Worm (Caenorhabditis elegans) whole organism, midembryonic: ENCODE measurements around the gene ciao-2B.

ENCODE experiments used
- T22C8.4 ChIP-seq: fragments of 200-800 bp; sonication (Bioruptor generic); IDR thresholded peaks from 2 replicates; pipeline ENCODE4 v1.3.6; 2022; ENCODE audit warnings: missing genetic modification characterization, missing compliant biosample characterization
- cog-1 ChIP-seq: sonication (generic microtip); optimal IDR thresholded peaks from 2 replicates; lab custom pipeline; 2016; ENCODE audit warnings: missing genetic modification characterization, missing compliant biosample characterization
- flt-1 ChIP-seq: fragments of 200-800 bp; sonication (Bioruptor generic); IDR thresholded peaks from 2 replicates; pipeline ENCODE4 v1.3.6; 2022; ENCODE audit warnings: missing genetic modification characterization, missing compliant biosample characterization
- klf-2 ChIP-seq: fragments of 200-800 bp; sonication (Bioruptor generic); conservative IDR thresholded peaks from 2 replicates; pipeline ENCODE4 v1.3.6; 2022; ENCODE audit warnings: missing genetic modification reagents, missing genetic modification characterization, missing compliant biosample characterization
- med-1 ChIP-seq: sonication (generic microtip); optimal IDR thresholded peaks from 2 replicates; lab custom pipeline; 2017; ENCODE audit warnings: missing genetic modification characterization, mild to moderate bottlenecking, missing compliant biosample characterization, antibody characterized with exemption, missing genetic modification reagents; ENCODE audit not compliant: insufficient read depth
- ref-1 ChIP-seq: fragments of 200-800 bp; sonication (Bioruptor generic); conservative IDR thresholded peaks from 2 replicates; pipeline ENCODE4 v1.3.6; 2022; ENCODE audit warnings: missing genetic modification reagents, missing genetic modification characterization, missing compliant biosample characterization
- tab-1 ChIP-seq: fragments of 200-800 bp; sonication (Bioruptor generic); IDR thresholded peaks from 2 replicates; pipeline ENCODE4 v1.3.6; 2022; ENCODE audit warnings: missing genetic modification characterization, missing compliant biosample characterization
- ztf-23 ChIP-seq: fragments of 200-800 bp; sonication (Bioruptor generic); IDR thresholded peaks from 2 replicates; pipeline ENCODE4 v1.3.6; 2022; ENCODE audit warnings: missing genetic modification reagents, missing genetic modification characterization, missing compliant biosample characterization
- ztf-29 ChIP-seq: fragments of 200-800 bp; sonication (Bioruptor generic); IDR thresholded peaks from 2 replicates; pipeline ENCODE4 v1.3.6; 2022; ENCODE audit warnings: missing genetic modification reagents, missing genetic modification characterization, missing compliant biosample characterization

Gene ciao-2B

ce11 chrIII:13434404-13434803 lies 4.9 kb downstream of the ciao-2B start, which contains the start of gene F45G2.7:
Gene F45G2.7 (minus strand): TSS chrIII:13434504.
- no peak for TF ChIP-seq T22C8.4 (GFP tag; lab: Robert Waterston, UW)
- TF ChIP-seq tab-1 (GFP tag; lab: Robert Waterston, UW): no peak
- no peak for TF ChIP-seq med-1 (GFP tag; lab: Kevin White, UChicago)
- TF ChIP-seq ref-1 (GFP tag; lab: Robert Waterston, UW): no peak
- no peak for TF ChIP-seq cog-1 (tag; lab: Kevin White, UChicago)
- no peak for TF ChIP-seq flt-1 (GFP tag; lab: Robert Waterston, UW)
- no peak for TF ChIP-seq ztf-23 (GFP tag; lab: Robert Waterston, UW)
- TF ChIP-seq ztf-29 (GFP tag; lab: Robert Waterston, UW): no peak
- no peak for TF ChIP-seq klf-2 (GFP tag; lab: Robert Waterston, UW)

- no peak for TF ChIP-seq T22C8.4 (GFP tag; lab: Robert Waterston, UW)
These were observed 9.2 kb downstream of the ciao-2B start, which contains the start of gene trf-1 for ce11 chrIII:13430162-13430561. Gene trf-1 (plus strand): TSS chrIII:13430462.

- TF ChIP-seq ref-1 (GFP tag; lab: Robert Waterston, UW): no peak
- no peak for TF ChIP-seq ztf-23 (GFP tag; lab: Robert Waterston, UW)
- no peak for TF ChIP-seq klf-2 (GFP tag; lab: Robert Waterston, UW)
- TF ChIP-seq ztf-29 (GFP tag; lab: Robert Waterston, UW): no peak
These were observed 9.7 kb downstream of the ciao-2B start, which contains the start of gene bli-5 for ce11 chrIII:13429668-13430067. Gene bli-5 (minus strand): TSS chrIII:13429768.

- no peak for TF ChIP-seq ztf-29 (GFP tag; lab: Robert Waterston, UW)
- no peak for TF ChIP-seq ztf-23 (GFP tag; lab: Robert Waterston, UW)
- TF ChIP-seq tab-1 (GFP tag; lab: Robert Waterston, UW): no peak
- no peak for TF ChIP-seq cog-1 (tag; lab: Kevin White, UChicago)
- no peak for TF ChIP-seq med-1 (GFP tag; lab: Kevin White, UChicago)
- TF ChIP-seq flt-1 (GFP tag; lab: Robert Waterston, UW): no peak
- TF ChIP-seq klf-2 (GFP tag; lab: Robert Waterston, UW): no peak
- no peak for TF ChIP-seq ref-1 (GFP tag; lab: Robert Waterston, UW)
- no peak for TF ChIP-seq T22C8.4 (GFP tag; lab: Robert Waterston, UW)
These were observed 11.5 kb downstream of the ciao-2B start for ce11 chrIII:13427817-13428216.

- TF ChIP-seq ztf-23 (GFP tag; lab: Robert Waterston, UW) (no peak), T22C8.4 (GFP tag; lab: Robert Waterston, UW) (no peak), ztf-29 (GFP tag; lab: Robert Waterston, UW) (no peak), klf-2 (GFP tag; lab: Robert Waterston, UW) (no peak), med-1 (GFP tag; lab: Kevin White, UChicago) (no peak), cog-1 (tag; lab: Kevin White, UChicago) (no peak), ref-1 (GFP tag; lab: Robert Waterston, UW) (no peak), flt-1 (GFP tag; lab: Robert Waterston, UW) (no peak), tab-1 (GFP tag; lab: Robert Waterston, UW) (no peak)
These were observed 13.3 kb downstream of the ciao-2B start, which contains the start of gene cope-1 for ce11 chrIII:13426036-13426435. Gene cope-1 (plus strand): TSS chrIII:13426264.

ce11 chrIII:13423414-13423813 lies 15.9 kb downstream of the ciao-2B start, which contains the start of gene exo-1:
Gene exo-1 (plus strand): TSS chrIII:13423514.
- no peak for TF ChIP-seq med-1 (GFP tag; lab: Kevin White, UChicago)
- TF ChIP-seq klf-2 (GFP tag; lab: Robert Waterston, UW): no peak
- TF ChIP-seq flt-1 (GFP tag; lab: Robert Waterston, UW): no peak
- TF ChIP-seq ztf-23 (GFP tag; lab: Robert Waterston, UW): no peak
- no peak for TF ChIP-seq cog-1 (tag; lab: Kevin White, UChicago)
- no peak for TF ChIP-seq tab-1 (GFP tag; lab: Robert Waterston, UW)
- no peak for TF ChIP-seq T22C8.4 (GFP tag; lab: Robert Waterston, UW)
- TF ChIP-seq ztf-29 (GFP tag; lab: Robert Waterston, UW): no peak
- no peak for TF ChIP-seq ref-1 (GFP tag; lab: Robert Waterston, UW)

ce11 chrIII:13418975-13419374 lies 20.4 kb downstream of the ciao-2B start:
- TF ChIP-seq ztf-23 (GFP tag; lab: Robert Waterston, UW) (no peak), tab-1 (GFP tag; lab: Robert Waterston, UW) (no peak), ref-1 (GFP tag; lab: Robert Waterston, UW) (no peak), ztf-29 (GFP tag; lab: Robert Waterston, UW) (no peak)

- TF ChIP-seq ref-1 (GFP tag; lab: Robert Waterston, UW) (no peak), klf-2 (GFP tag; lab: Robert Waterston, UW) (no peak)
These were observed 28.1 kb downstream of the ciao-2B start for ce11 chrIII:13411202-13411601.

- TF ChIP-seq klf-2 (GFP tag; lab: Robert Waterston, UW) (no peak), ztf-23 (GFP tag; lab: Robert Waterston, UW) (no peak), cog-1 (tag; lab: Kevin White, UChicago) (no peak), ztf-29 (GFP tag; lab: Robert Waterston, UW) (no peak)
These were observed 29.8 kb downstream of the ciao-2B start, which contains the start of gene myo-6 for ce11 chrIII:13409498-13409897. Gene myo-6 (plus strand): TSS chrIII:13409798.

- no peak for TF ChIP-seq tab-1 (GFP tag; lab: Robert Waterston, UW)
- no peak for TF ChIP-seq klf-2 (GFP tag; lab: Robert Waterston, UW)
- no peak for TF ChIP-seq ztf-29 (GFP tag; lab: Robert Waterston, UW)
- no peak for TF ChIP-seq T22C8.4 (GFP tag; lab: Robert Waterston, UW)
- TF ChIP-seq ztf-23 (GFP tag; lab: Robert Waterston, UW): no peak
- TF ChIP-seq cog-1 (tag; lab: Kevin White, UChicago): no peak
- no peak for TF ChIP-seq flt-1 (GFP tag; lab: Robert Waterston, UW)
- no peak for TF ChIP-seq med-1 (GFP tag; lab: Kevin White, UChicago)
- TF ChIP-seq ref-1 (GFP tag; lab: Robert Waterston, UW): no peak
These were observed 33.8 kb downstream of the ciao-2B start, which contains the start of gene nas-1 for ce11 chrIII:13405504-13405903. Gene nas-1 (plus strand): TSS chrIII:13405804.
